Fruit fly (Drosophila melanogaster): Measurements from ENCODE around the gene CG15024.

The CG15024 gene

DNA sequence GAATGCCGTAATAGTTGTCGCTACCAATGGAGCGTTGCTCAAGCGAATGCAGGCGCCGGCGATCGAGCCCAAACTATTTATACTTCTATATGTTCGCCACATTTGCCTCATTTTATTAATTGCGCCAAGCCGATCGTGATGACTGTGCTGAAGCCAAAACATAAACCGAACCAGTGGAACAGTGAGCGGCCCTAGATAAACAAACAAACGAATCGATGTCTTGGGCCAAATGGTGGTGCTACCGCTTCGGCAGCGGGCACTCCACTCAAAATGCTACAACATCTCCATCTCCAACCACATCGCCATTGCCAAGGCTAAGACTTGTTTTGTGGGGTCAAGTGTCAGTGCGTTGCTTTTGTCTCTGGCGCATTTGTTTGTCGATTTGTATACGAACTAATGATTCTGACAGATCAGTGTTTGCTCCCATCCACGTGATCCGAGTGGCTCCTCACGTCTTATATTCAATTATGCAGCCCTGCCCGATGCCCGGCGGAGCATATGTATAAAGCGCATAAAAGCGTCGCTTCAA lies at the start of gene CG15024:
Gene CG15024, minus strand, starts transcription at position 51 of the 529 bp plus-strand sequence.
- TF ChIP-seq toe (GFP tag; optimal IDR thresholded peaks at IDR 0.05): no peak
- no peak for TF ChIP-seq cic (GFP tag; optimal IDR thresholded peaks at IDR 0.05)

DNA sequence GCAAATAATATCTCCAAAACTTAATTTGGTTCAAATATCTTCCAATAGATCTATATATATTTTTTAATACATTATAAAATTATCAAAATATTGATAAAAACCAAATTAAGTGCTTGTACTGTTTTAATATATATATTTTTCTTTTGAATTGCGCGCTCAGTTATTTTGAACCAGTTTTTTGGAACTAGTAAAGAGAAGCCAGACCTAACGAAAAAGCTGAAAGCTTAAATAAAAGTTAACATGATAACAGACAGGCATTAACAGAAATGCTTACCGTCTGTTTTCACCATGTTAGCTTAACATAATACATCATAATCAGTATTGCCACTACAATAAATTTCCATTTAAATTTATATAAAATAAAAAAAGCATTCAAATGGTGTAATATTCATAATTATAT lies 46.7 kb upstream of the CG15024 start:
- TF ChIP-seq Crg-1 (GFP tag; optimal IDR thresholded peaks at IDR 0.05): no peak
- TF ChIP-seq CG7101 (tag; optimal IDR thresholded peaks at IDR 0.05): no peak
- TF ChIP-seq cic (GFP tag; optimal IDR thresholded peaks at IDR 0.05): no peak
- no peak for TF ChIP-seq CG5204 (GFP tag; optimal IDR thresholded peaks at IDR 0.05)
- TF ChIP-seq CG11617 (GFP tag; optimal IDR thresholded peaks at IDR 0.05): no peak
- TF ChIP-seq ovo (GFP tag; optimal IDR thresholded peaks at IDR 0.05): no peak
- no peak for TF ChIP-seq cnc (optimal IDR thresholded peaks at IDR 0.05)
- no peak for TF ChIP-seq CG12768 (GFP tag; optimal IDR thresholded peaks at IDR 0.05)
- TF ChIP-seq kay (GFP tag; ENCODE audit: borderline replicate concordance): no peak
- TF ChIP-seq CG7045 (GFP tag; optimal IDR thresholded peaks at IDR 0.05): no peak
- TF ChIP-seq Hr96 (GFP tag; optimal IDR thresholded peaks at IDR 0.05): no peak
- TF ChIP-seq bab1 (GFP tag; optimal IDR thresholded peaks at IDR 0.05): no peak
- TF ChIP-seq pad (GFP tag; optimal IDR thresholded peaks at IDR 0.05): no peak
- no peak for TF ChIP-seq tj (GFP tag; optimal IDR thresholded peaks at IDR 0.05)
- no peak for TF ChIP-seq CG14711 (tag; optimal IDR thresholded peaks at IDR 0.05)
- TF ChIP-seq CG1620 (GFP tag; optimal IDR thresholded peaks at IDR 0.05): no peak
- TF ChIP-seq toe (GFP tag; optimal IDR thresholded peaks at IDR 0.05): no peak

DNA sequence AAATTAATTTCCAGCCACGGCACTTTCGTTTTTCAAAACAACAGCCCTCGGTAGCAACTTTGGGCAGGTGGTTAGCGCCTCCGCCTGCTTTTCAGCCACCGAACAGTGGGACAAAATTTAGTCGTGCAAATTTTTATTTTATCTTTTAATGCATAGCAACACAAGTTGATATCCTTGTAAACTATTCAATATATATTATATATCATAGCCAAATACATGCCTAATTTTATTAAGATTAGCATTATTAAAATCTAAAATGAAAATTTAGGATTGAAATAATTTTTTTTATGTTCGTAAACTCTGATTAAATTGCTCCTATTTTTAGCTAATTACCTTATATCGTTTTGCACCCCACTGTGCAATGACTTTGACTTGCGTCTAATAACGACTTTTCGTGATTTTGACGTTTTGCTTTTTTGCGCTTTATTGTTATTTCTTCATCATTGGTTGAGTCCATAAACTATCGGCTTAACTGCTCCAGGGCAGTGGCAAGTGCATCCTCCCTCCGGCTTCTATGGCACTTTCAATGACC lies 45.4 kb upstream of the CG15024 start:
- no peak for TF ChIP-seq CG7045 (GFP tag; optimal IDR thresholded peaks at IDR 0.05)

DNA sequence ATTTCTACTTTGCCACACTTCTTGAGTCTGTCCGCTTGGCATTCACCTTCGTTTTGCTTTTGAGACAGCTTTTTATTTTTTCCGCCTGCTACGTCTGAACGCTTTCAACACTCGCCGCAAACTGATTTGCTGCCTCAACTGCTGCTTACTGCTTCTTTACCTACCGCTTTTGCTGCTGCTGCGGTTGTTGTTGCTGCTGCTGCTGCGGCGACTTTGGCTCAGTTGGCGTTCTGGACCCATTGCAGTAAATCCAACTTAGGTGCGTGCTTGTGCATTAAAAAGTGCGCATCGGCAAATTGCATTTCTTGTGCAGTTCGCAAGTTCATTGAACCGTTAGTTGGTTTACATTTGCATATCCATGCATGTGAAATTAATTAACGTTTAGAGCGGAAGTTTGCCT lies 44.7 kb upstream of the CG15024 start, which contains the start of gene NT1:
Gene NT1, minus strand, starts transcription at position 127 of the 400 bp plus-strand sequence.
- TF ChIP-seq CG7101 (tag; optimal IDR thresholded peaks at IDR 0.05): no peak
- no peak for TF ChIP-seq Mnt (GFP tag; optimal IDR thresholded peaks at IDR 0.05)
- no peak for TF ChIP-seq bab1 (GFP tag; optimal IDR thresholded peaks at IDR 0.05)
- no peak for TF ChIP-seq Clk (GFP tag; optimal IDR thresholded peaks at IDR 0.05)
- no peak for TF ChIP-seq tj (GFP tag; optimal IDR thresholded peaks at IDR 0.05)
- TF ChIP-seq toe (GFP tag; optimal IDR thresholded peaks at IDR 0.05): no peak
- TF ChIP-seq cic (GFP tag; optimal IDR thresholded peaks at IDR 0.05): no peak
- TF ChIP-seq cnc (optimal IDR thresholded peaks at IDR 0.05): no peak
- no peak for TF ChIP-seq CG11617 (GFP tag; optimal IDR thresholded peaks at IDR 0.05)
- no peak for TF ChIP-seq pad (GFP tag; optimal IDR thresholded peaks at IDR 0.05)
- TF ChIP-seq Hr96 (GFP tag; optimal IDR thresholded peaks at IDR 0.05): no peak
- TF ChIP-seq ovo (GFP tag; optimal IDR thresholded peaks at IDR 0.05): no peak
- no peak for TF ChIP-seq CG5204 (GFP tag; optimal IDR thresholded peaks at IDR 0.05)
- no peak for TF ChIP-seq Crg-1 (GFP tag; optimal IDR thresholded peaks at IDR 0.05)
- TF ChIP-seq CG33017 (tag; optimal IDR thresholded peaks at IDR 0.05): no peak
- TF ChIP-seq kay (GFP tag; ENCODE audit: borderline replicate concordance): no peak

DNA sequence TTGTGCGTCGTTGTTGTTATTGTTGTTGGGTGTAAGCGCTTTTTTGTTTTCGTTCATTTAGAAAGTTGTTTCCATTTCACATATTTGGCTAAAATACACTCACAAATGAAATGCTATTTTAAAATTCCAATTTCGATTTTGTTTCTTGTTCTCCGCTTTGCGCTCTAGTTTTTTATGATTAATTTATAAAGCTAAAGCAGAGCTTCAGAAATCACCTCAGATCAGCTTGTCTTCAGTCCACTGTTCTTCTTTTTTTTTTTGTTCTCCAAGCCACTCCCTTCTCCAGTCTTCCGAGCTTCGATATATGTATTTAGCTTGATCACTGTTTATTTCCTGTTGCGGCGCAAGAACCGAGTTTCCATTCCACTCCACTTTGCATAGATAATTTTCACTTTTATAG lies 44.2 kb upstream of the CG15024 start:
- TF ChIP-seq ovo (GFP tag; optimal IDR thresholded peaks at IDR 0.05): no peak
- TF ChIP-seq bab1 (GFP tag; optimal IDR thresholded peaks at IDR 0.05): no peak
- TF ChIP-seq Crg-1 (GFP tag; optimal IDR thresholded peaks at IDR 0.05): no peak
- no peak for TF ChIP-seq CG12768 (GFP tag; optimal IDR thresholded peaks at IDR 0.05)
- TF ChIP-seq kay (GFP tag; ENCODE audit: borderline replicate concordance): no peak

DNA sequence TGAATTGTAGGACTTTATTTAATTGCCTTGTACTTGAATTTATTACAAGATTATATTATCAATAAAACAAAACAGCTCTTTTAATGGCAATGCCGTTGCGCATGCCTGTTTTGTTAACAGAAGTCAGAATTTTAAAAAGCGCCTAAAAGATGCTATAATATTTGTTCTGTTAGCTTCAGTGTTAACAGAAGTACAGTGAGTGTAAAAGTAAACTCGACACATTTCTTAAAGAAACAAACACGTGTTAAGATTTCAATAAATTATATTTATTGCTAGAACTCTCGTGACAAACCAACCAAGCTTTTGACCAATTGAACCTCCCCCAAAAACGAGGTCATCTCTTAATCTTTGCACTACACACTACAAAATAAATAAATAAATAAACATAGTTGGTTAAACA lies 37.8 kb upstream of the CG15024 start:
- TF ChIP-seq cic (GFP tag; optimal IDR thresholded peaks at IDR 0.05): no peak

DNA sequence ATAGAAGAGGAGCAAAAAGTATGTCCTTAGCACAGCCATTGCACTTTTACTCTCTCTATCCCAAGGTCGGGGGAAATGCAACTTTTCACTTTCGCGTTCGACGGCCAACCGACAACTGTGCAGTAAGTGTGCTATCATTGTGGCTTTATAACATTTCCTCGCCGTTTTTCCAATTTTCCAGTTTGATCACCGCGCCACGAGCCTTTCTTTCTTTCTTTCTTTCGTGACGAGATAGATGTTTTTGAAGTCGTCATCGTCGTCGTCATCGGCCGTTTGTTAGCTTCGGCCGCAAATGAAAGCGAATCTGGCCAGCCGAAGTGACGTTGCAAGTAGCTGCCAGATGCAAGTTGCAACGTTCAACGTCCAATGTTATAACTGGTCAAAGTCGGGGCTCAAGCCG lies 36.8 kb upstream of the CG15024 start, which contains the start of gene CG13720:
Gene CG13720, minus strand, starts transcription at position 101 of the 400 bp plus-strand sequence.
- TF ChIP-seq CG33017 (tag; optimal IDR thresholded peaks at IDR 0.05) (no peak), kay (GFP tag; ENCODE audit: borderline replicate concordance) (no peak)

DNA sequence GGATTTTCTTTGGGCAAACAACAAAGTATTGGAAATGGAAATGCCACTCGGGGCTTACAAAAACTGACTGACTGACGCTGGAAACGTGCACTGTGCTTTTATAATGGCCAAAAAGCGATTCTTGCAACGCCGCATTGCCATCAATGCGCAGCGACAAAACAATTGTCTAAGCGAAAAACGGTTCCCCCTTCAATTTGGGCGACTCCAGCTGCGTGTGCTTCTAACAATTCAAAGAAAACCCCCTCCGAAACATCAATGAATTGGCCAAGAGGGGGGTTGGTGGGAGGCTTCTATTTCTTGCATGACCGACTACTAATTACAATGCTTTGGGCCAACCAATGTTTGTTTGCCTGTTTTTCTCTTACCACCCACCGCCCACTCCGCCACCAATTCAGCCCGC lies 34.1 kb upstream of the CG15024 start, which contains the start of gene CG13721:
Gene CG13721, minus strand, starts transcription at position 101 of the 400 bp plus-strand sequence.
- TF ChIP-seq kay (GFP tag; ENCODE audit: borderline replicate concordance) (no peak), tj (GFP tag; optimal IDR thresholded peaks at IDR 0.05) (no peak), Mnt (GFP tag; optimal IDR thresholded peaks at IDR 0.05) (no peak), cic (GFP tag; optimal IDR thresholded peaks at IDR 0.05) (no peak)
